Worm (Caenorhabditis elegans): Measurements from ENCODE around the gene ZC302.3.

DNA sequence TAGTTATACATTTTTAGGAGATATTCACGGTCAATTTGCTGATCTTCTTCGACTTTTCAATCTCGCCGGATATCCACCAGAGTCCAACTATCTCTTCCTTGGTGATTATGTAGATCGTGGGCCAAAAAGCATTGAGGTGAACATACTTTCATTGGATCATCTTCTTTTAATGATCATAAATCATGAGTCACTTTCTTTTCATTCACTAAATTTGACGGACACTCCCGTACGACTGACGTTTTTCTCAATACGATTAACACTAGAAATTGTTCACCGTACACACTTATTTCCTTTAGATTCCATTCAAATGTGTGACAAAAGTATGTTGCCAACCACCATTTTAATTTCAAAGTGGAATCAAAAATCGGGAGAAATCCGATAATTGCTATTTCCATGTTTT lies 38.3 kb downstream of the ZC302.3 start:
- TF ChIP-seq elt-3 (tag; optimal IDR thresholded peaks at IDR 0.05) (no peak), egl-5 (tag; optimal IDR thresholded peaks at IDR 0.05) (no peak), ceh-28 (tag; optimal IDR thresholded peaks at IDR 0.05) (no peak)

Measured in whole organism, L3 larva.